Worm (Caenorhabditis elegans): ENCODE data around the gene ZC21.10.

ce11 chrIII:8570289-8570688, 40.4 kb downstream of the ZC21.10 start:
- no peak for TF ChIP-seq egl-27 (tag; optimal IDR thresholded peaks at IDR 0.05)
- TF ChIP-seq mdl-1 (tag; optimal IDR thresholded peaks at IDR 0.05), result no peak
- TF ChIP-seq nfya-1 (tag; optimal IDR thresholded peaks at IDR 0.05; ENCODE audit: insufficient read depth), result no peak
- TF ChIP-seq elt-3 (tag; optimal IDR thresholded peaks at IDR 0.05), result no peak
- TF ChIP-seq unc-62 (GFP tag; optimal IDR thresholded peaks at IDR 0.05), result no peak
